Worm (Caenorhabditis elegans): ENCODE measurements around the gene ncx-2.

ncx-2 gene

DNA sequence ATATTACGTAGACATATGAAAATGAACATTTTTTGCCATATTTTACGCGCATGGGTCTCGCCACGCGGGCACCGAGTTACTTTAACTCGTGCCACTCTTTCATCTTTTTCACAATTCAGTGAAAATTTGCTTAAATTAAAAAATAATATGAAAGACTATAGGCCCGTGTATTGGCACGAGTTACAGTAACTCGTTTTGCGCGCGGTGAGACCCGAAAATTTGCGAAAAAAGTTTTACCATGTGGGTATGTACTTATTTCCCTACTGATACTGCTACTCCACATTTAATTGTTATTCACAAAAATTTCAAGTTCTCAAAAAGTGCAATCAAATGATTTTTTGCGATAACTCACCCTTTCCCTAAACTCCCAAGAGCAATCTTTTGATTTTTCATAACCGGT lies 5.7 kb upstream of the ncx-2 start:
- no peak for TF ChIP-seq ceh-16 (tag; optimal IDR thresholded peaks at IDR 0.05)
- TF ChIP-seq ztf-4 (tag; optimal IDR thresholded peaks at IDR 0.05), result no peak
- no peak for TF ChIP-seq aly-2 (tag; optimal IDR thresholded peaks at IDR 0.05)
- no peak for TF ChIP-seq blmp-1 (tag; optimal IDR thresholded peaks at IDR 0.05; ENCODE audit: insufficient read depth)
- no peak for TF ChIP-seq sma-9 (GFP tag; optimal IDR thresholded peaks at IDR 0.05)
- TF ChIP-seq sma-9 (tag; optimal IDR thresholded peaks at IDR 0.05), result no peak
- no peak for TF ChIP-seq R02D3.7 (tag; optimal IDR thresholded peaks at IDR 0.05)
- TF ChIP-seq peb-1 (tag; optimal IDR thresholded peaks at IDR 0.05), result no peak
- TF ChIP-seq dmd-4 (tag; optimal IDR thresholded peaks at IDR 0.05), result no peak
- no peak for TF ChIP-seq gmeb-1 (tag; optimal IDR thresholded peaks at IDR 0.05)
- no peak for TF ChIP-seq nhr-77 (tag; optimal IDR thresholded peaks at IDR 0.05)
- no peak for TF ChIP-seq unc-55 (GFP tag; optimal IDR thresholded peaks at IDR 0.05)
- no peak for TF ChIP-seq zag-1 (tag; optimal IDR thresholded peaks at IDR 0.05)
- TF ChIP-seq nhr-6 (tag; optimal IDR thresholded peaks at IDR 0.05), result no peak
- no peak for TF ChIP-seq C34F6.9 (tag; optimal IDR thresholded peaks at IDR 0.05)
- no peak for TF ChIP-seq elt-3 (tag; optimal IDR thresholded peaks at IDR 0.05)
- TF ChIP-seq mbf-1 (tag; optimal IDR thresholded peaks at IDR 0.05), result no peak
- TF ChIP-seq nhr-12 (tag; optimal IDR thresholded peaks at IDR 0.05), result no peak

DNA sequence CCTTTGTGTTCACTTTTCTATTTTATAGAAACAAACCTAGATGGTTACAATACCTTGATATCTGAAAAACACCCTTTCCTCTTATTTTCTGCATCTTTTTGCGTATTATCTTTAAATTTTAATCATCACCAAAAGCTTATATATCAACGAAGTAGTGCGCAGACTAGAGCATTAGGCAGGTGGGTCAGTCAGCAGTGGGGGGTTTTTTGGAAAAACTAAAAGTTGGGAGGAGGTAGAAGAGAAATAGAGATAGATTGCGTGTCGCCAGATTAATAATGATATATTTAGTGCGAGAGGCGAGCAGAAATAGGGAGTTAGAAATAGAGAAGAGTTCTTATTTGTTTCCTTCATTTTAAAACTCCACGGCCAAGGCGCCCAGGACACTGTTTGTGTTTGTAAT lies 2.3 kb upstream of the ncx-2 start:
- TF ChIP-seq gmeb-1 (tag; optimal IDR thresholded peaks at IDR 0.05), result no peak
- no peak for TF ChIP-seq nhr-77 (tag; optimal IDR thresholded peaks at IDR 0.05)
- TF ChIP-seq R02D3.7 (tag; optimal IDR thresholded peaks at IDR 0.05), result no peak
- TF ChIP-seq elt-1 (tag; optimal IDR thresholded peaks at IDR 0.05), result no peak
- no peak for TF ChIP-seq lin-39 (tag; optimal IDR thresholded peaks at IDR 0.05)
- TF ChIP-seq alr-1 (tag; optimal IDR thresholded peaks at IDR 0.05), result no peak
- TF ChIP-seq nhr-10 (tag; optimal IDR thresholded peaks at IDR 0.05), result no peak
- no peak for TF ChIP-seq ama-1 (optimal IDR thresholded peaks at IDR 0.05)
- TF ChIP-seq mdl-1 (tag; optimal IDR thresholded peaks at IDR 0.05), result no peak
- TF ChIP-seq elt-3 (tag; optimal IDR thresholded peaks at IDR 0.05), result no peak
- TF ChIP-seq dmd-4 (tag; optimal IDR thresholded peaks at IDR 0.05), result no peak

DNA sequence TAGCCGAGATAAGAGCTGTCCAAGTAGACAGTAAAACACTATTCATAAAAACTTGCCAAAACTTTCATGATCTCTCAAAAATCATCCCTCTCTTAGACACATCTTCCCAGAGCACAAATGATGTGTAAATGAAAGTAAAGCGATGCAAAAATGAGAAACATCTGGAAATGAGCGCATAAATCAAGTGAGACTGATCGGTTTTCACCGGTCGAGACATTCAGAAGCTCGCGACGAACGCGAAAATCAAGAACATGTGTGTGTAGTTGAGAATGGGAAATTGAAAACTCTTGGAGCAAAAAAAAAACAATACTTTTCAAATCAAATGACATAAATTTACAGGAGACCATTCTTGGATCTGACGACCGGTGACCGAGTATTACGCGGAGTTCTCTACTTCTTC lies 877 bp downstream of the ncx-2 start:
- TF ChIP-seq lin-13 (GFP tag; optimal IDR thresholded peaks at IDR 0.05), result no peak
- TF ChIP-seq Y55F3AM.14 (GFP tag; optimal IDR thresholded peaks at IDR 0.05), result no peak
- no peak for TF ChIP-seq sem-4 (tag; optimal IDR thresholded peaks at IDR 0.05)

DNA sequence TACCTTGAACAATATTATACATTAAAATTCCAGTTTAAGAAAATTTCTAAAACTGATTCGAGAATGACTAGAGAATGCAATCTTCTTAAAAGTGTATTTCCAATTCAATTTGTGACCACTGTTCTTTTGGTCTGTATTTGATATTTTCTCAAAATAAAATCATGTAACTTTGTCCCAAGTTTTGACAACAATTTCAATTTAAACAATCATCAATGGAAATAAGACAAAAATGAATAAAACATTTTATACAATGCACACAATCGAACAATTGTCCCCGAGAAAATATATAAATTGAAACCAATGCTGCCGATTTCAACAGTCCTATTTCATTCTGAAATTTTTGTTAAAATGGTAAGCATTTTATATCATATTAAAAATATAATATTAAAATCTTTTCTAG lies 8.1 kb downstream of the ncx-2 start, which contains the start of gene C10G8.4:
C10G8.4 (plus strand) TSS at position 301 of the 400 bp plus-strand sequence.
- TF ChIP-seq nhr-6 (tag; optimal IDR thresholded peaks at IDR 0.05) (no peak), ztf-4 (tag; optimal IDR thresholded peaks at IDR 0.05) (no peak), ZK546.5 (tag; optimal IDR thresholded peaks at IDR 0.05) (no peak), nhr-77 (tag; optimal IDR thresholded peaks at IDR 0.05) (no peak), crh-2 (tag; optimal IDR thresholded peaks at IDR 0.05) (no peak), mab-5 (tag; optimal IDR thresholded peaks at IDR 0.05) (no peak), nhr-23 (tag; optimal IDR thresholded peaks at IDR 0.05) (no peak), aly-2 (tag; optimal IDR thresholded peaks at IDR 0.05) (no peak), dmd-4 (tag; optimal IDR thresholded peaks at IDR 0.05) (no peak), F13H6.1 (tag; optimal IDR thresholded peaks at IDR 0.05) (no peak), unc-39 (tag; optimal IDR thresholded peaks at IDR 0.05) (no peak), sma-3 (GFP tag; optimal IDR thresholded peaks at IDR 0.05) (no peak), nhr-10 (tag; optimal IDR thresholded peaks at IDR 0.05) (no peak)

DNA sequence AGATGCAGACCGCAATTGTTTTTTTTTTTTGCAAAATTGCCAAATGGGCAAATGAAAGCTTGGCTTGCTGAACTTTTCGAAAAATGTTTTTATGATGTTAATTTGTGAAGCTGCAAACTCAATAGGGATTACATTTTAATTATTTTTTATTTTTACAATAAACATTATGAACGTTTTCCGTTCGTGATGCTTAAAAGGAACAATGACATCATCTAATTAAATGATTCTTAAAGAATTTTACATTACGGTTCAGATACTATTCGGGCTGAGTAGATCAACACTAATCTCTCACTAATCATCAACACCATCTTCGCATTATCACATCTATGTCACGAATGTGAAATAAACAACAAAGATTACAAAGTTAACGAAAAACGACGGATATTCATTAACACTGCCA lies 9.0 kb downstream of the ncx-2 start, which contains the start of gene C10G8.3:
C10G8.3 (plus strand) TSS at position 301 of the 400 bp plus-strand sequence.
- no peak for TF ChIP-seq C34F6.9 (tag; optimal IDR thresholded peaks at IDR 0.05)

DNA sequence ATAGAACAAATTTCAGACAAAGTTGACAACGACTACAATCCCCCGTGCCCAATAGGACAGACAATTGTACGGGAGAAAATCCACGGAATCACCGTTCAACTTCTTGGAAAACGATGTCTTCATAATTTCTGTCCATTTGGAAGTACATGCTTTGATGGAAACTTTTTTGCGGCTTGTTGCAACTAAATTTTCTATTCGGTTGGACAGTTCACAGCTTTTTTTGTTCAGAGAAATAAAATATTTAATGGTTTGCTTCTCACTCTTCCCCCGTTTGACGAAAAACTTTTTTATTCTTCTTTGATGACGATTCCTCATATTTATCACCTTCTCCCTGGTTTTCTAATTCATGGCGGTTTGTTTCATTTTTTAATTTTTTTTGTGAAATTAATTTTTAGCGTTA lies 10.6 kb downstream of the ncx-2 start, which contains the start of gene C10G8.2:
C10G8.2 (plus strand) TSS at position 301 of the 400 bp plus-strand sequence.
- TF ChIP-seq snpc-4 (tag; optimal IDR thresholded peaks at IDR 0.05) (no peak), lin-13 (GFP tag; optimal IDR thresholded peaks at IDR 0.05) (no peak), dmd-4 (tag; optimal IDR thresholded peaks at IDR 0.05) (no peak), aly-2 (tag; optimal IDR thresholded peaks at IDR 0.05) (no peak), nhr-23 (tag; optimal IDR thresholded peaks at IDR 0.05) (no peak), sma-3 (GFP tag; optimal IDR thresholded peaks at IDR 0.05) (no peak), nhr-77 (tag; optimal IDR thresholded peaks at IDR 0.05) (no peak)

All from whole organism, L2 larva.